Worm (Caenorhabditis elegans): ENCODE measurements around the gene F40G12.11.

ce11 chrV:14316525-14316924, 30.6 kb downstream of the F40G12.11 start, which contains the start of gene F47B8.2:
- TF ChIP-seq flt-1 (GFP tag; IDR thresholded peaks at IDR 0.05) (no peak), tbx-11 (GFP tag; IDR thresholded peaks at IDR 0.05) (no peak), hmbx-1 (tag; optimal IDR thresholded peaks at IDR 0.05) (no peak), B0310.2 (tag; optimal IDR thresholded peaks at IDR 0.05) (no peak), ets-7 (tag; optimal IDR thresholded peaks at IDR 0.05) (no peak), aly-1 (tag; optimal IDR thresholded peaks at IDR 0.05) (no peak), ama-1 (optimal IDR thresholded peaks at IDR 0.05) (no peak), pes-1 (GFP tag; IDR thresholded peaks at IDR 0.05) (no peak), hnd-1 (tag; optimal IDR thresholded peaks at IDR 0.05) (no peak)

Data from whole organism, early embryonic.